Worm (Caenorhabditis elegans): ENCODE data around the gene C10C5.5.

DNA sequence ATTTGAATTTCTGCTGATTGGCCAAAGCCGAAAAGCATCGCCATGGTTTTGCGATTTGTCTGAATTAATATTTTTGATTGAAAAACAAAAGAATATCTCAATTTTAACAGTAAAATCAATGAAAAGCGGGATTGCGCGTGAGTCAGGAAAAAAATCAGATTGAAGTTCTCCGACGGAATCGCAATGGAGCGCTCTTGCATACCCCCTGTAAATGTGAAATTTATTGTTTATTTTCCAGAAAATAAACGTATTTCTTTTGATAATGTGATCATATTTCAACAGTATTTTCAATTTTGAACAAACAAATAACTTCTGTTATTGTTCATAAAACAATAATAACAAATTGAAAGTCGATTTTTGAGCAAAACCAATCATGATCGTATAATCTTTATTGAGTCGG, 39.6 kb upstream of the C10C5.5 start, which contains the start of gene vps-26:
- TF ChIP-seq dmd-4 (tag; optimal IDR thresholded peaks at IDR 0.05; ENCODE audit: borderline replicate concordance) (no peak), zip-5 (tag; optimal IDR thresholded peaks at IDR 0.05) (no peak), tbx-7 (tag; optimal IDR thresholded peaks at IDR 0.05) (no peak), pqm-1 (tag; optimal IDR thresholded peaks at IDR 0.05) (no peak), F13H6.1 (tag; optimal IDR thresholded peaks at IDR 0.05) (no peak), ceh-22 (tag; optimal IDR thresholded peaks at IDR 0.05) (no peak), hlh-8 (tag; optimal IDR thresholded peaks at IDR 0.05) (no peak), rnt-1 (tag; optimal IDR thresholded peaks at IDR 0.05) (no peak), sox-4 (tag; optimal IDR thresholded peaks at IDR 0.05) (no peak), nfya-1 (tag; optimal IDR thresholded peaks at IDR 0.05) (no peak)

All from whole organism, late embryonic.